Fruit fly (Drosophila melanogaster): Measurements from ENCODE around the gene CG43145.

The CG43145 gene

dm6 chr2L:3685139-3685851 lies 16.3 kb upstream of the CG43145 start (continued):
- TF ChIP-seq hkb (optimal IDR thresholded peaks at IDR 0.05): no peak
- TF ChIP-seq hkb (GFP tag; IDR thresholded peaks at IDR 0.05): no peak
- peak; percentile 5 for TF ChIP-seq ATbp (GFP tag; optimal IDR thresholded peaks at IDR 0.05)
- TF ChIP-seq scrt (GFP tag; optimal IDR thresholded peaks at IDR 0.05): no peak
- TF ChIP-seq CG7839 (tag; optimal IDR thresholded peaks at IDR 0.05): peak; percentile 25
- no peak for TF ChIP-seq chn (GFP tag; optimal IDR thresholded peaks at IDR 0.05)
- TF ChIP-seq pan (optimal IDR thresholded peaks at IDR 0.05): no peak
- no peak for TF ChIP-seq pan (GFP tag; optimal IDR thresholded peaks at IDR 0.05 in 1 of 2, IDR thresholded peaks at IDR 0.05 in 1 of 2)
- TF ChIP-seq CG10147 (GFP tag; optimal IDR thresholded peaks at IDR 0.05): no peak
- TF ChIP-seq CG13296 (GFP tag; optimal IDR thresholded peaks at IDR 0.05): no peak
- TF ChIP-seq CG7271 (tag; optimal IDR thresholded peaks at IDR 0.05): no peak
- no peak for TF ChIP-seq kah (GFP tag; optimal IDR thresholded peaks at IDR 0.05)
- no peak for TF ChIP-seq repo (GFP tag; optimal IDR thresholded peaks at IDR 0.05)
- TF ChIP-seq CG15514 (GFP tag; optimal IDR thresholded peaks at IDR 0.05): no peak
- peak; percentile 59 for TF ChIP-seq CG1832 (GFP tag; optimal IDR thresholded peaks at IDR 0.05)
- no peak for TF ChIP-seq Sin3A (optimal IDR thresholded peaks at IDR 0.05)
- no peak for TF ChIP-seq gt (GFP tag; IDR thresholded peaks at IDR 0.05)
- TF ChIP-seq CG16779 (GFP tag; IDR thresholded peaks at IDR 0.05): no peak
- TF ChIP-seq CG10654 (GFP tag; optimal IDR thresholded peaks at IDR 0.05): no peak
- no peak for TF ChIP-seq Bteb2 (GFP tag; optimal IDR thresholded peaks at IDR 0.05)
- peak; percentile 37; the same call in 1 of the 3 replicates for TF ChIP-seq row (GFP tag; IDR thresholded peaks at IDR 0.05)
- no peak for TF ChIP-seq CG13624 (GFP tag; optimal IDR thresholded peaks at IDR 0.05)
- peak; percentile 16 for TF ChIP-seq CG10267 (tag; optimal IDR thresholded peaks at IDR 0.05)
- no peak for TF ChIP-seq CG10462 (GFP tag; optimal IDR thresholded peaks at IDR 0.05)
- no peak for TF ChIP-seq CG32767 (GFP tag; IDR thresholded peaks at IDR 0.05)
- TF ChIP-seq ara (GFP tag; IDR thresholded peaks at IDR 0.05): no peak
- no peak for TF ChIP-seq YL-1 (GFP tag; optimal IDR thresholded peaks at IDR 0.05)
- no peak for TF ChIP-seq Hr3 (GFP tag; optimal IDR thresholded peaks at IDR 0.05)
- no peak for TF ChIP-seq D (optimal IDR thresholded peaks at IDR 0.05)
- TF ChIP-seq D (GFP tag; optimal IDR thresholded peaks at IDR 0.05): no peak
- no peak for TF ChIP-seq fru (optimal IDR thresholded peaks at IDR 0.05)
- no peak for TF ChIP-seq H15 (GFP tag; IDR thresholded peaks at IDR 0.05)
- TF ChIP-seq MESR4 (GFP tag; optimal IDR thresholded peaks at IDR 0.05): no peak
- no peak for TF ChIP-seq Jarid2 (GFP tag; optimal IDR thresholded peaks at IDR 0.05)
- TF ChIP-seq Mrtf (GFP tag; IDR thresholded peaks at IDR 0.05): no peak
- TF ChIP-seq CG31441 (GFP tag; IDR thresholded peaks at IDR 0.05): 0 out of 2 replicates have a peak, but pooled peaks have one; percentile 25
- TF ChIP-seq az2 (GFP tag; optimal IDR thresholded peaks at IDR 0.05): peak; percentile 20
- no peak for TF ChIP-seq CG7963 (GFP tag; IDR thresholded peaks at IDR 0.05; ENCODE audit: partially characterized antibody)
- 0 out of 2 replicates have a peak, but pooled peaks have one; percentile 19 for TF ChIP-seq dan (GFP tag; IDR thresholded peaks at IDR 0.05)
- TF ChIP-seq CG10366 (GFP tag; IDR thresholded peaks at IDR 0.05): no peak; the same call in 1 of the 2 replicates
- TF ChIP-seq Xbp1 (GFP tag; optimal IDR thresholded peaks at IDR 0.05): peak; percentile 12
- 0 out of 2 replicates have a peak, but pooled peaks have one; percentile 18 for TF ChIP-seq CG10321 (GFP tag; IDR thresholded peaks at IDR 0.05)
- TF ChIP-seq disco-r (GFP tag; optimal IDR thresholded peaks at IDR 0.05): no peak
- TF ChIP-seq CG4404 (GFP tag; IDR thresholded peaks at IDR 0.05): no peak
- no peak for TF ChIP-seq HLH4C (GFP tag; IDR thresholded peaks at IDR 0.05; ENCODE audit: partially characterized antibody)
- TF ChIP-seq Gug (GFP tag; IDR thresholded peaks at IDR 0.05): no peak
- 0 out of 2 replicates have a peak, but pooled peaks have one; percentile 16 for TF ChIP-seq CG6689 (GFP tag; IDR thresholded peaks at IDR 0.05)
- no peak for TF ChIP-seq CG15696 (tag; optimal IDR thresholded peaks at IDR 0.05)
- TF ChIP-seq prd (optimal IDR thresholded peaks at IDR 0.05): no peak
- TF ChIP-seq prd (GFP tag; IDR thresholded peaks at IDR 0.05): peak; percentile 62; the same call in 2 of the 3 replicates
- peak; percentile 22; the same call in 1 of the 2 replicates for TF ChIP-seq ttk (GFP tag; IDR thresholded peaks at IDR 0.05)
- TF ChIP-seq Myb (GFP tag; optimal IDR thresholded peaks at IDR 0.05): no peak
